Fruit fly (Drosophila melanogaster) whole organism, wandering third instar larva: Measurements from ENCODE around the gene CG15152.
A peak's percentile ranks its signal among the peaks of the same experiment; 100 is the strongest.

Experiments
- brk ChIP-seq: fragments of 200-800 bp; sonication (Bioruptor generic); optimal IDR thresholded peaks from 2 replicates; lab custom pipeline; 2016; ENCODE audit warnings: missing biosample characterization, mild to moderate bottlenecking, missing genetic modification characterization
- jim ChIP-seq: fragments of 175-275, 200-325 bp; sonication (Bioruptor generic); optimal IDR thresholded peaks from 2 replicates; lab custom pipeline; 2016; ENCODE audit warnings: missing biosample characterization, mild to moderate bottlenecking, missing genetic modification characterization
- pan ChIP-seq: fragments of >200 bp; optimal IDR thresholded peaks from 2 replicates; lab custom pipeline; 2017
- psq ChIP-seq: fragments of 200-800 bp; sonication (Bioruptor generic); optimal IDR thresholded peaks from 3 replicates; lab custom pipeline; 2017; ENCODE audit warnings: missing biosample characterization, mild to moderate bottlenecking, missing genetic modification characterization, moderate library complexity

DNA sequence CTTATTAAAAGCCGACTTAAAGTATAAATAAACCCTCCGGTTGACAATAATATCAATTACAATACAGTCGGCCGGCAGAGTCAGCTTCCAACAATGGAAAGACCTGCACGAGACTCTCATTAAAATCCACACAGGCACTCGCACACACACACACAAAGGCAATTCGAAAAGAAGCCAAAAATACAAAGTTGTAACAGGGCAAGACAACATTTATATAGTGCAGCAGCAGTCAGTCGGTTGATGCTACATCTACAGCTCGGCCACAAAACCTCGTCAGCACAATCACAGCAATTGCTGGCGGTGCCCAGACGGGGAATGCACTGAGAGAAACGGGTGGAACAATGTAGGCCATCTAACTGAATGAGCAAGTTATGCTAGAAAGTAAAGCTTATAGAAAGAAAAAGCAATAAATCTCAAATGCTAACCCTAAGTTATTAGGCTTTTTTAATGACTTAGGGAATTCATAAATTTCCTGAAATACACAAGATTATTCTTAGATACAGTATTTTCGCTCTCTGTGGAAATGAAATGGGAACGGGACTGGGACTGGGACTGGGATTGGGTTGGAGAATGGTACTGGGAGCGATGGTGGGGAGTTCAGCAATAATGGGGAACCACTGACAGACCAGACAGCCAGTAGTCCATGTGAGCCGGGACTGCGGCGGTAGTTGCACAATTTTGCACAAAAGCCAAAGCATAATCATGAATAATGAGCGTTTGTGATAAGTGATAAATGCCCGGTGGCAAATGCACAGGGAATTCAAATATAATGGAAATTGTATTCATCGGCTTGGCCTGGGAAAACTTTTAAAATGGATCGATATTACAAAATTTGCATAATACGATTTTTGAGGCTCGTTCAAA is 7.3 kb downstream of the CG15152 start:
- TF ChIP-seq pan (lab: Kevin White, UChicago): no peak
- TF ChIP-seq jim (GFP tag; lab: Kevin White, UChicago): no peak
- peak; percentile 83 for TF ChIP-seq psq (GFP tag; lab: Kevin White, UChicago)
- TF ChIP-seq brk (GFP tag; lab: Kevin White, UChicago): peak; percentile 64
